Worm (Caenorhabditis elegans): ENCODE results near the gene sqv-8.
A peak's percentile ranks its signal among the peaks of the same experiment; 100 is the strongest.

sqv-8 gene

ce11 chrII:9665577-9665976, 18.8 kb downstream of the sqv-8 start, which contains the start of gene ZK1320.5:
Gene ZK1320.5, minus strand, starts transcription at chrII:9665677.
- no peak for TF ChIP-seq ceh-28 (tag; optimal IDR thresholded peaks at IDR 0.05)
- TF ChIP-seq nhr-76 (tag; optimal IDR thresholded peaks at IDR 0.05), result no peak
- TF ChIP-seq sea-2 (GFP tag; optimal IDR thresholded peaks at IDR 0.05), result no peak
- TF ChIP-seq lin-15B (tag; optimal IDR thresholded peaks at IDR 0.05), result no peak
- no peak for TF ChIP-seq zag-1 (tag; optimal IDR thresholded peaks at IDR 0.05)
- TF ChIP-seq nhr-11 (tag; optimal IDR thresholded peaks at IDR 0.05), result no peak
- TF ChIP-seq pqm-1 (tag; optimal IDR thresholded peaks at IDR 0.05), result no peak
- no peak for TF ChIP-seq egl-27 (tag; optimal IDR thresholded peaks at IDR 0.05)
- TF ChIP-seq R02D3.7 (tag; optimal IDR thresholded peaks at IDR 0.05), result no peak
- no peak for TF ChIP-seq eor-1 (tag; optimal IDR thresholded peaks at IDR 0.05)
- no peak for TF ChIP-seq ceh-16 (tag; optimal IDR thresholded peaks at IDR 0.05)
- TF ChIP-seq lin-39 (tag; optimal IDR thresholded peaks at IDR 0.05), result no peak
- TF ChIP-seq nhr-23 (tag; optimal IDR thresholded peaks at IDR 0.05), result no peak
- TF ChIP-seq elt-1 (tag; optimal IDR thresholded peaks at IDR 0.05), result no peak
- TF ChIP-seq tbx-2 (tag; optimal IDR thresholded peaks at IDR 0.05), result no peak
- TF ChIP-seq ama-1 (optimal IDR thresholded peaks at IDR 0.05), result no peak
- TF ChIP-seq hmg-11 (tag; optimal IDR thresholded peaks at IDR 0.05), result no peak
- no peak for TF ChIP-seq skn-1 (tag; optimal IDR thresholded peaks at IDR 0.05)
- no peak for TF ChIP-seq pha-4 (tag; optimal IDR thresholded peaks at IDR 0.05)

ce11 chrII:9667382-9667781, 20.6 kb downstream of the sqv-8 start, which contains the start of gene ZK1320.11:
Gene ZK1320.11, plus strand, starts transcription at chrII:9667624.
- TF ChIP-seq ama-1 (optimal IDR thresholded peaks at IDR 0.05) (no peak), pha-4 (tag; optimal IDR thresholded peaks at IDR 0.05) (peak; percentile 19), lin-39 (tag; optimal IDR thresholded peaks at IDR 0.05) (no peak), elt-1 (tag; optimal IDR thresholded peaks at IDR 0.05) (no peak), nfya-1 (tag; optimal IDR thresholded peaks at IDR 0.05; ENCODE audit: insufficient read depth) (peak; percentile 34)

ce11 chrII:9668959-9669358, 22.2 kb downstream of the sqv-8 start, which contains the start of gene taf-8:
Gene taf-8, plus strand, starts transcription at chrII:9669318.
- TF ChIP-seq snpc-4 (tag; optimal IDR thresholded peaks at IDR 0.05), result no peak
- TF ChIP-seq egl-5 (tag; optimal IDR thresholded peaks at IDR 0.05), result no peak
- TF ChIP-seq nhr-11 (tag; optimal IDR thresholded peaks at IDR 0.05), result no peak
- TF ChIP-seq ama-1 (optimal IDR thresholded peaks at IDR 0.05), result no peak
- no peak for TF ChIP-seq fkh-10 (GFP tag; optimal IDR thresholded peaks at IDR 0.05)
- TF ChIP-seq ztf-11 (tag; optimal IDR thresholded peaks at IDR 0.05), result no peak
- TF ChIP-seq mdl-1 (tag; optimal IDR thresholded peaks at IDR 0.05), result no peak
- TF ChIP-seq R02D3.7 (tag; optimal IDR thresholded peaks at IDR 0.05), result peak; percentile 92
- no peak for TF ChIP-seq ceh-16 (tag; optimal IDR thresholded peaks at IDR 0.05)
- TF ChIP-seq skn-1 (tag; optimal IDR thresholded peaks at IDR 0.05), result no peak
- peak; percentile 7 for TF ChIP-seq lin-39 (tag; optimal IDR thresholded peaks at IDR 0.05)
- TF ChIP-seq ztf-4 (tag; optimal IDR thresholded peaks at IDR 0.05), result no peak
- no peak for TF ChIP-seq eor-1 (tag; optimal IDR thresholded peaks at IDR 0.05)
- no peak for TF ChIP-seq nhr-76 (tag; optimal IDR thresholded peaks at IDR 0.05)
- TF ChIP-seq unc-39 (tag; optimal IDR thresholded peaks at IDR 0.05), result no peak
- no peak for TF ChIP-seq nhr-237 (tag; optimal IDR thresholded peaks at IDR 0.05)
- TF ChIP-seq nhr-12 (tag; optimal IDR thresholded peaks at IDR 0.05), result no peak
- no peak for TF ChIP-seq nhr-28 (tag; optimal IDR thresholded peaks at IDR 0.05)
- TF ChIP-seq ZK546.5 (tag; optimal IDR thresholded peaks at IDR 0.05), result no peak
- TF ChIP-seq lin-15B (tag; optimal IDR thresholded peaks at IDR 0.05), result peak; percentile 47
- TF ChIP-seq zag-1 (tag; optimal IDR thresholded peaks at IDR 0.05), result no peak
- no peak for TF ChIP-seq tbx-2 (tag; optimal IDR thresholded peaks at IDR 0.05)
- no peak for TF ChIP-seq ceh-9 (tag; optimal IDR thresholded peaks at IDR 0.05)
- no peak for TF ChIP-seq mml-1 (tag; optimal IDR thresholded peaks at IDR 0.05)
- TF ChIP-seq nhr-67 (tag; optimal IDR thresholded peaks at IDR 0.05), result no peak
- no peak for TF ChIP-seq nfya-1 (tag; optimal IDR thresholded peaks at IDR 0.05; ENCODE audit: insufficient read depth)
- no peak for TF ChIP-seq elt-1 (tag; optimal IDR thresholded peaks at IDR 0.05)
- TF ChIP-seq elt-2 (tag; optimal IDR thresholded peaks at IDR 0.05), result peak; percentile 12
- no peak for TF ChIP-seq ceh-82 (tag; optimal IDR thresholded peaks at IDR 0.05)
- TF ChIP-seq fos-1 (tag; optimal IDR thresholded peaks at IDR 0.05), result no peak
- TF ChIP-seq ceh-28 (tag; optimal IDR thresholded peaks at IDR 0.05), result no peak
- TF ChIP-seq sea-2 (GFP tag; optimal IDR thresholded peaks at IDR 0.05), result no peak
- TF ChIP-seq unc-62 (GFP tag; optimal IDR thresholded peaks at IDR 0.05), result no peak
- TF ChIP-seq nhr-77 (tag; optimal IDR thresholded peaks at IDR 0.05), result no peak
- no peak for TF ChIP-seq daf-12 (tag; optimal IDR thresholded peaks at IDR 0.05)
- no peak for TF ChIP-seq fkh-2 (tag; optimal IDR thresholded peaks at IDR 0.05)
- peak; percentile 84 for TF ChIP-seq pha-4 (tag; optimal IDR thresholded peaks at IDR 0.05)
- TF ChIP-seq hmg-11 (tag; optimal IDR thresholded peaks at IDR 0.05), result peak; percentile 55
- no peak for TF ChIP-seq aly-2 (tag; optimal IDR thresholded peaks at IDR 0.05)
- TF ChIP-seq nhr-43 (tag; optimal IDR thresholded peaks at IDR 0.05; ENCODE audit: poor library complexity, severe bottlenecking), result no peak
- TF ChIP-seq jun-1 (tag; optimal IDR thresholded peaks at IDR 0.05), result no peak
- peak; percentile 57 for TF ChIP-seq nhr-23 (tag; optimal IDR thresholded peaks at IDR 0.05)
- TF ChIP-seq lsy-12 (tag; optimal IDR thresholded peaks at IDR 0.05), result no peak
- TF ChIP-seq pqm-1 (tag; optimal IDR thresholded peaks at IDR 0.05), result no peak
- TF ChIP-seq nhr-25 (tag; optimal IDR thresholded peaks at IDR 0.05), result peak; percentile 6
- no peak for TF ChIP-seq elt-3 (tag; optimal IDR thresholded peaks at IDR 0.05)
- no peak for TF ChIP-seq egl-27 (tag; optimal IDR thresholded peaks at IDR 0.05)

Data from whole organism, L3 larva.